Fruit fly (Drosophila melanogaster): Measurements from ENCODE around the gene NimC3.

dm6 chr2L:13977073-13977472, 42.9 kb downstream of the NimC3 start, which contains the start of gene Cyp28a5:
- TF ChIP-seq psq (optimal IDR thresholded peaks at IDR 0.05) (no peak), Myc (optimal IDR thresholded peaks at IDR 0.05) (no peak)
